Fruit fly (Drosophila melanogaster) whole organism, embryonic: ENCODE measurements around the gene Hacd1.

ENCODE experiments used
- CG1024 ChIP-seq: fragments of 200-800 bp; sonication (Bioruptor generic); IDR thresholded peaks from 2 replicates; pipeline ENCODE4 v1.3.6; 2022; ENCODE audit warnings: missing biosample characterization, missing genetic modification characterization
- CG11723 ChIP-seq: fragments of 200-800 bp; sonication (Bioruptor generic); optimal IDR thresholded peaks from 2 replicates; lab custom pipeline; 2017; ENCODE audit warnings: missing biosample characterization, mild to moderate bottlenecking, missing genetic modification characterization
- CG14014 ChIP-seq: fragments of 200-800 bp; sonication (Bioruptor generic); IDR thresholded peaks from 2 replicates; pipeline ENCODE4 v1.3.6; 2022; ENCODE audit warnings: missing biosample characterization, missing genetic modification characterization
- CG14667 ChIP-seq: fragments of 200-800 bp; sonication (Bioruptor generic); IDR thresholded peaks from 2 replicates; pipeline ENCODE4 v1.3.6; 2022; ENCODE audit warnings: missing biosample characterization, missing genetic modification characterization
- CG16813 ChIP-seq: fragments of 200-800 bp; sonication (Bioruptor generic); IDR thresholded peaks from 3 replicates; pipeline ENCODE4 v1.3.6; 2022; ENCODE audit warnings: missing biosample characterization, missing genetic modification characterization; ENCODE audit not compliant: partially characterized antibody
- CG17385 ChIP-seq: fragments of 200-800 bp; sonication (Bioruptor generic); optimal IDR thresholded peaks from 3 replicates; lab custom pipeline; 2018; ENCODE audit warnings: missing biosample characterization, mild to moderate bottlenecking, missing genetic modification characterization
- CG17612 ChIP-seq: fragments of 200-800 bp; sonication (Bioruptor generic); IDR thresholded peaks from 2 replicates; pipeline ENCODE4 v1.3.6; 2022; ENCODE audit warnings: missing biosample characterization, missing genetic modification characterization
- CG1832 ChIP-seq: fragments of 200-800 bp; sonication (Bioruptor generic); optimal IDR thresholded peaks from 2 replicates; lab custom pipeline; 2017; ENCODE audit warnings: missing biosample characterization, mild to moderate bottlenecking, missing genetic modification characterization, inconsistent platforms
- CG18619 ChIP-seq: fragments of 200-800 bp; sonication (Bioruptor generic); optimal IDR thresholded peaks from 3 replicates; lab custom pipeline; 2017; ENCODE audit warnings: missing biosample characterization, mild to moderate bottlenecking, missing genetic modification characterization
- CG2129 ChIP-seq: fragments of 200-800 bp; sonication (Bioruptor generic); IDR thresholded peaks from 2 replicates; pipeline ENCODE4 v1.3.6; 2022; ENCODE audit warnings: missing biosample characterization, missing genetic modification characterization; ENCODE audit not compliant: partially characterized antibody
- CG2678 ChIP-seq: fragments of 200-800 bp; sonication (Bioruptor generic); optimal IDR thresholded peaks from 3 replicates; lab custom pipeline; 2019; ENCODE audit warnings: missing biosample characterization, mild to moderate bottlenecking, missing genetic modification characterization, moderate library complexity
- CG3407 ChIP-seq: fragments of 200-800 bp; sonication (Bioruptor generic); optimal IDR thresholded peaks from 2 replicates; lab custom pipeline; 2018; ENCODE audit warnings: missing biosample characterization, mild to moderate bottlenecking, missing genetic modification characterization
- CG3995 ChIP-seq: fragments of 200-800 bp; sonication (Bioruptor generic); optimal IDR thresholded peaks from 3 replicates; lab custom pipeline; 2016; ENCODE audit warnings: missing biosample characterization, missing genetic modification characterization
- CG4404 ChIP-seq: fragments of 200-800 bp; sonication (Bioruptor generic); IDR thresholded peaks from 2 replicates; pipeline ENCODE4 v1.3.6; 2022; ENCODE audit warnings: missing biosample characterization, missing genetic modification characterization
- CG4424 ChIP-seq: fragments of 200-800 bp; sonication (Bioruptor generic); optimal IDR thresholded peaks from 3 replicates; lab custom pipeline; 2016; ENCODE audit warnings: missing biosample characterization, missing genetic modification characterization
- CG4617 ChIP-seq: fragments of 200-800 bp; sonication (Bioruptor generic); optimal IDR thresholded peaks from 3 replicates; lab custom pipeline; 2016; ENCODE audit warnings: missing biosample characterization, missing genetic modification characterization, borderline replicate concordance
- CG8924 ChIP-seq: fragments of 200-800 bp; optimal IDR thresholded peaks from 3 replicates; lab custom pipeline; 2019; ENCODE audit warnings: missing biosample characterization, mild to moderate bottlenecking, missing genetic modification characterization, moderate library complexity
- CG9609 ChIP-seq: fragments of 200-800 bp; sonication (Bioruptor generic); optimal IDR thresholded peaks from 3 replicates; lab custom pipeline; 2016; ENCODE audit warnings: missing biosample characterization, missing genetic modification characterization
- Dfd ChIP-seq, 2 experiments: fragments of >200 bp; optimal IDR thresholded peaks; 2 replicates each; lab custom pipeline; 2017; ENCODE audit warnings: missing biosample characterization in 2 of 2, missing genetic modification characterization in 2 of 2
- Dip3 ChIP-seq: fragments of 200-800 bp; sonication (Bioruptor generic); optimal IDR thresholded peaks from 3 replicates; lab custom pipeline; 2016; ENCODE audit warnings: missing biosample characterization, missing genetic modification characterization
- Doc3 ChIP-seq: fragments of 200-800 bp; sonication (Bioruptor generic); IDR thresholded peaks from 3 replicates; pipeline ENCODE4 v1.3.6; 2022; ENCODE audit warnings: missing biosample characterization, missing genetic modification characterization; ENCODE audit not compliant: partially characterized antibody
- H2.0 ChIP-seq: fragments of 200-800 bp; sonication (Bioruptor generic); IDR thresholded peaks from 2 replicates; pipeline ENCODE4 v1.3.6; 2022; ENCODE audit warnings: missing biosample characterization, missing genetic modification characterization
- HHEX ChIP-seq: fragments of 200-800 bp; sonication (Bioruptor generic); optimal IDR thresholded peaks from 3 replicates; lab custom pipeline; 2017; ENCODE audit warnings: missing biosample characterization, mild to moderate bottlenecking, missing genetic modification characterization, missing genetic modification reagents
- HmgD ChIP-seq: fragments of 200-800 bp; sonication (Bioruptor generic); optimal IDR thresholded peaks from 3 replicates; lab custom pipeline; 2016; ENCODE audit warnings: missing biosample characterization, missing genetic modification characterization
- MESR4 ChIP-seq: fragments of 200-800 bp; sonication (Bioruptor generic); optimal IDR thresholded peaks from 2 replicates; lab custom pipeline; 2018; ENCODE audit warnings: missing biosample characterization, mild to moderate bottlenecking, missing genetic modification characterization, moderate library complexity
- Mad ChIP-seq: fragments of 200-800 bp; sonication (Bioruptor generic); optimal IDR thresholded peaks from 2 replicates; lab custom pipeline; 2016; ENCODE audit warnings: missing biosample characterization, missing genetic modification characterization
- NC2β ChIP-seq: fragments of 200-800 bp; sonication (Bioruptor generic); optimal IDR thresholded peaks from 2 replicates; lab custom pipeline; 2016; ENCODE audit warnings: missing biosample characterization, missing genetic modification characterization
- Ssrp ChIP-seq: fragments of 200-800 bp; sonication (Bioruptor generic); optimal IDR thresholded peaks from 2 replicates; lab custom pipeline; 2018; ENCODE audit warnings: missing biosample characterization, mild to moderate bottlenecking, missing genetic modification characterization, moderate library complexity
- Stat92E ChIP-seq, 3 experiments: fragments of >200 bp in 2 of 3; fragments of 200-800 bp in 1 of 3; sonication (Bioruptor generic) in 1 of 3; optimal IDR thresholded peaks; 2 replicates each; lab custom pipeline; 2017 to 2019; ENCODE audit warnings: missing biosample characterization in 3 of 3, missing genetic modification characterization in 3 of 3, mild to moderate bottlenecking in 1 of 3, moderate library complexity in 1 of 3
- Usf ChIP-seq: fragments of 200-800 bp; sonication (Bioruptor generic); optimal IDR thresholded peaks from 2 replicates; lab custom pipeline; 2017; ENCODE audit warnings: missing genotype, missing biosample characterization, missing genetic modification characterization
- ap ChIP-seq: fragments of 200-800 bp; sonication (Bioruptor generic); IDR thresholded peaks from 2 replicates; pipeline ENCODE4 v1.3.6; 2022; ENCODE audit warnings: missing biosample characterization, missing genetic modification characterization
- ash1 ChIP-seq: fragments of 200-800 bp; sonication (Bioruptor generic); optimal IDR thresholded peaks from 2 replicates; lab custom pipeline; 2018; ENCODE audit warnings: missing biosample characterization, mild to moderate bottlenecking, missing genetic modification characterization
- chn ChIP-seq: fragments of 200-800 bp; sonication (Bioruptor generic); optimal IDR thresholded peaks from 2 replicates; lab custom pipeline; 2016; ENCODE audit warnings: missing biosample characterization, missing genetic modification characterization
- dmrt99B ChIP-seq: fragments of 200-800 bp; sonication (Bioruptor generic); optimal IDR thresholded peaks from 2 replicates; lab custom pipeline; 2018; ENCODE audit warnings: missing biosample characterization, mild to moderate bottlenecking, missing genetic modification characterization, moderate library complexity
- emc ChIP-seq: fragments of 200-800 bp; sonication (Bioruptor generic); optimal IDR thresholded peaks from 2 replicates; lab custom pipeline; 2016; ENCODE audit warnings: missing biosample characterization, missing genetic modification characterization
- gcm ChIP-seq: fragments of 200-800 bp; sonication (Bioruptor generic); optimal IDR thresholded peaks from 2 replicates; lab custom pipeline; 2019; ENCODE audit warnings: missing biosample characterization, mild to moderate bottlenecking, missing genetic modification characterization, moderate library complexity
- her ChIP-seq: fragments of 200-800 bp; sonication (Bioruptor generic); optimal IDR thresholded peaks from 2 replicates; lab custom pipeline; 2016; ENCODE audit warnings: missing biosample characterization, missing genetic modification characterization
- ind ChIP-seq: fragments of 200-800 bp; sonication (Bioruptor generic); optimal IDR thresholded peaks from 3 replicates; lab custom pipeline; 2016; ENCODE audit warnings: missing biosample characterization, missing genetic modification characterization
- insv ChIP-seq, 2 experiments: fragments of 200-800 bp; sonication (Bioruptor generic); optimal IDR thresholded peaks; 3 replicates each; lab custom pipeline; 2016 to 2018; ENCODE audit warnings: missing biosample characterization in 2 of 2, missing genetic modification characterization in 2 of 2
- lbe ChIP-seq: fragments of 200-800 bp; sonication (Bioruptor generic); optimal IDR thresholded peaks from 2 replicates; lab custom pipeline; 2016; ENCODE audit warnings: missing biosample characterization, mild to moderate bottlenecking, missing genetic modification characterization
- mam ChIP-seq: fragments of 200-800 bp; sonication (Bioruptor generic); optimal IDR thresholded peaks from 3 replicates; lab custom pipeline; 2016; ENCODE audit warnings: missing biosample characterization, missing genetic modification characterization
- org-1 ChIP-seq: fragments of 200-800 bp; sonication (Bioruptor generic); optimal IDR thresholded peaks from 2 replicates; lab custom pipeline; 2017; ENCODE audit warnings: missing biosample characterization, missing genetic modification characterization
- pros ChIP-seq: fragments of 200-800 bp; sonication (Bioruptor generic); optimal IDR thresholded peaks from 3 replicates; lab custom pipeline; 2019; ENCODE audit warnings: missing biosample characterization, mild to moderate bottlenecking, missing genetic modification characterization, moderate library complexity
- rib ChIP-seq: fragments of 200-800 bp; sonication (Bioruptor generic); IDR thresholded peaks from 2 replicates; pipeline ENCODE4 v1.3.6; 2022; ENCODE audit warnings: missing biosample characterization, missing genetic modification characterization
- shn ChIP-seq: fragments of 200-800 bp; sonication (Bioruptor generic); optimal IDR thresholded peaks from 3 replicates; lab custom pipeline; 2016; ENCODE audit warnings: missing biosample characterization, missing genetic modification characterization
- tap ChIP-seq: fragments of 200-800 bp; optimal IDR thresholded peaks from 3 replicates; lab custom pipeline; 2019; ENCODE audit warnings: missing biosample characterization, mild to moderate bottlenecking, missing genetic modification characterization, moderate library complexity
- toy ChIP-seq: fragments of 200-800 bp; sonication (Bioruptor generic); IDR thresholded peaks from 2 replicates; pipeline ENCODE4 v1.3.6; 2022; ENCODE audit warnings: missing biosample characterization, missing genetic modification characterization
- vvl ChIP-seq: fragments of 200-800 bp; sonication (Bioruptor generic); IDR thresholded peaks from 2 replicates; pipeline ENCODE4 v1.3.6; 2022; ENCODE audit warnings: missing biosample characterization, missing genetic modification characterization

The Hacd1 gene

dm6 chr2L:12026458-12027431 is 24.7 kb upstream of the Hacd1 start (continued):
- TF ChIP-seq H2.0 (peak; percentile 52), CG8924 (tag; lab: Kevin White, UChicago) (peak; percentile 78), emc (GFP tag; lab: Kevin White, UChicago) (no peak), CG11723 (GFP tag; lab: Kevin White, UChicago) (peak; percentile 19), CG18619 (GFP tag; lab: Kevin White, UChicago) (peak; percentile 79), lbe (GFP tag; lab: Kevin White, UChicago) (peak; percentile 24), rib (GFP tag; lab: Robert Waterston, UW) (no peak), Usf (peak; percentile 30), MESR4 (GFP tag; lab: Kevin White, UChicago) (no peak), dmrt99B (tag; lab: Kevin White, UChicago) (peak; percentile 48), chn (peak; percentile 54), pros (no peak), CG4424 (peak; percentile 61), Stat92E (GFP tag; optimal IDR thresholded peaks at IDR 0.05; lab: Kevin White, UChicago) (no peak), CG1832 (GFP tag; lab: Kevin White, UChicago) (no peak), CG17612 (peak; percentile 23; the same call in 1 of the 2 replicates), CG14014 (GFP tag; lab: Robert Waterston, UW) (0 out of 2 replicates have a peak, but pooled peaks have one; percentile 40), her (no peak), HmgD (no peak), CG2129 (GFP tag; lab: Robert Waterston, UW) (no peak), org-1 (GFP tag; lab: Kevin White, UChicago) (peak; percentile 63), mam (no peak), Mad (GFP tag; lab: Kevin White, UChicago) (no peak), tap (tag; lab: Kevin White, UChicago) (no peak), gcm (GFP tag; lab: Kevin White, UChicago) (peak; percentile 20), CG4617 (GFP tag; lab: Kevin White, UChicago) (no peak), NC2β (GFP tag; lab: Kevin White, UChicago) (peak; percentile 34), ind (GFP tag; lab: Kevin White, UChicago) (peak; percentile 38), ap (GFP tag; lab: Robert Waterston, UW) (no peak), CG3407 (GFP tag; lab: Kevin White, UChicago) (peak; percentile 42), Ssrp (tag; lab: Kevin White, UChicago) (peak; percentile 65), vvl (GFP tag; lab: Robert Waterston, UW) (no peak; the same call in 1 of the 2 replicates), insv (GFP tag; optimal IDR thresholded peaks at IDR 0.05; lab: Kevin White, UChicago) (no peak), CG1024 (no peak; the same call in 1 of the 2 replicates), CG17385 (peak; percentile 59), HHEX (GFP tag; lab: Kevin White, UChicago) (peak; percentile 60), CG3995 (GFP tag; lab: Kevin White, UChicago) (no peak), shn (GFP tag; lab: Kevin White, UChicago) (no peak), Dfd (GFP tag; optimal IDR thresholded peaks at IDR 0.05; lab: Kevin White, UChicago) (no peak), CG16813 (GFP tag; lab: Robert Waterston, UW) (no peak), CG2678 (tag; lab: Kevin White, UChicago) (peak; percentile 71), toy (GFP tag; lab: Robert Waterston, UW) (no peak), ash1 (GFP tag; lab: Kevin White, UChicago) (no peak), CG9609 (GFP tag; lab: Kevin White, UChicago) (peak; percentile 22), CG14667 (GFP tag; lab: Robert Waterston, UW) (peak; percentile 26), Dip3 (no peak), CG4404 (no peak), Doc3 (0 out of 3 replicates have a peak, but pooled peaks have one; percentile 21)
